Worm (Caenorhabditis elegans) whole organism, L2 larva: ENCODE measurements around the gene C27A7.3.

ENCODE experiments used
- Y55F3AM.14 ChIP-seq: fragments of 200-800 bp; sonication (Bioruptor generic); optimal IDR thresholded peaks from 2 replicates; lab custom pipeline; 2018; ENCODE audit warnings: mild to moderate bottlenecking, missing genetic modification characterization, missing compliant biosample characterization
- alr-1 ChIP-seq: fragments of 150-350 bp; optimal IDR thresholded peaks from 2 replicates; lab custom pipeline; 2014; ENCODE audit warnings: missing biosample characterization, missing genetic modification characterization
- aly-2 ChIP-seq: fragments of 150-350 bp; optimal IDR thresholded peaks from 2 replicates; lab custom pipeline; 2014; ENCODE audit warnings: missing biosample characterization, missing genetic modification characterization
- ama-1 ChIP-seq: fragments of 150-350 bp; optimal IDR thresholded peaks from 2 replicates; lab custom pipeline; 2018; ENCODE audit warnings: inconsistent platforms
- blmp-1 ChIP-seq: sonication (generic microtip); optimal IDR thresholded peaks from 2 replicates; lab custom pipeline; 2017; ENCODE audit warnings: missing genetic modification characterization, mild to moderate bottlenecking, missing compliant biosample characterization, antibody characterized with exemption, moderate library complexity; ENCODE audit not compliant: insufficient read depth
- ceh-16 ChIP-seq: fragments of 150-350 bp; optimal IDR thresholded peaks from 2 replicates; lab custom pipeline; 2014; ENCODE audit warnings: missing biosample characterization, missing genetic modification characterization
- ceh-82 ChIP-seq: fragments of 150-350 bp; optimal IDR thresholded peaks from 2 replicates; lab custom pipeline; 2014; ENCODE audit warnings: missing biosample characterization, missing genetic modification characterization
- dmd-4 ChIP-seq: sonication (generic microtip); optimal IDR thresholded peaks from 2 replicates; lab custom pipeline; 2017; ENCODE audit warnings: missing biosample characterization, missing genetic modification characterization
- egl-27 ChIP-seq: sonication (generic microtip); optimal IDR thresholded peaks from 3 replicates; lab custom pipeline; 2017; ENCODE audit warnings: missing biosample characterization, missing genetic modification reagents, missing genetic modification characterization
- elt-1 ChIP-seq: fragments of 150-350 bp; optimal IDR thresholded peaks from 2 replicates; lab custom pipeline; 2014; ENCODE audit warnings: missing biosample characterization, missing genetic modification characterization
- fos-1 ChIP-seq: fragments of 150-350 bp; optimal IDR thresholded peaks from 2 replicates; lab custom pipeline; 2014; ENCODE audit warnings: missing biosample characterization, missing genetic modification characterization
- gmeb-1 ChIP-seq: fragments of 150-350 bp; optimal IDR thresholded peaks from 2 replicates; lab custom pipeline; 2014; ENCODE audit warnings: missing biosample characterization, missing genetic modification characterization
- lin-11 ChIP-seq: fragments of 150-350 bp; sonication (generic microtip); optimal IDR thresholded peaks from 2 replicates; lab custom pipeline; 2014; ENCODE audit warnings: missing biosample characterization, missing genetic modification characterization, inconsistent platforms, mixed read lengths
- lin-13 ChIP-seq: fragments of 150-350 bp; optimal IDR thresholded peaks from 2 replicates; lab custom pipeline; 2014; ENCODE audit warnings: missing biosample characterization, missing genetic modification reagents, missing genetic modification characterization
- lin-39 ChIP-seq: fragments of 150-350 bp; optimal IDR thresholded peaks from 2 replicates; lab custom pipeline; 2014; ENCODE audit warnings: missing biosample characterization, missing genetic modification reagents, missing genetic modification characterization
- mbf-1 ChIP-seq: sonication (generic microtip); optimal IDR thresholded peaks from 2 replicates; lab custom pipeline; 2017; ENCODE audit warnings: missing biosample characterization, missing genetic modification characterization
- mdl-1 ChIP-seq, 2 experiments: fragments of 150-350 bp in 1 of 2; sonication (generic microtip) in 1 of 2; optimal IDR thresholded peaks; 2 replicates each; lab custom pipeline; 2017; ENCODE audit warnings: missing biosample characterization in 2 of 2, missing genetic modification characterization in 2 of 2
- nhr-11 ChIP-seq: fragments of 150-350 bp; optimal IDR thresholded peaks from 2 replicates; lab custom pipeline; 2014; ENCODE audit warnings: missing biosample characterization, missing genetic modification characterization
- nhr-12 ChIP-seq: fragments of 150-350 bp; optimal IDR thresholded peaks from 2 replicates; lab custom pipeline; 2014; ENCODE audit warnings: missing biosample characterization, missing genetic modification characterization
- nhr-129 ChIP-seq: fragments of 150-350 bp; optimal IDR thresholded peaks from 2 replicates; lab custom pipeline; 2014; ENCODE audit warnings: missing biosample characterization, missing genetic modification characterization
- nhr-23 ChIP-seq: fragments of 150-350 bp; optimal IDR thresholded peaks from 2 replicates; lab custom pipeline; 2014; ENCODE audit warnings: missing biosample characterization, missing genetic modification reagents, missing genetic modification characterization
- nhr-237 ChIP-seq: fragments of 150-350 bp; optimal IDR thresholded peaks from 2 replicates; lab custom pipeline; 2014; ENCODE audit warnings: missing biosample characterization, missing genetic modification characterization
- nhr-25 ChIP-seq: fragments of 150-350 bp; sonication (generic microtip); optimal IDR thresholded peaks from 3 replicates; lab custom pipeline; 2014; ENCODE audit warnings: missing biosample characterization, missing genetic modification characterization
- nhr-6 ChIP-seq: fragments of 150-350 bp; optimal IDR thresholded peaks from 2 replicates; lab custom pipeline; 2014; ENCODE audit warnings: missing biosample characterization, missing genetic modification characterization
- nhr-77 ChIP-seq: fragments of 150-350 bp; optimal IDR thresholded peaks from 2 replicates; lab custom pipeline; 2014; ENCODE audit warnings: missing biosample characterization, missing genetic modification characterization
- peb-1 ChIP-seq: fragments of 150-350 bp; optimal IDR thresholded peaks from 2 replicates; lab custom pipeline; 2014; ENCODE audit warnings: missing biosample characterization, missing genetic modification characterization
- sem-4 ChIP-seq: fragments of 150-350 bp; optimal IDR thresholded peaks from 2 replicates; lab custom pipeline; 2014; ENCODE audit warnings: missing biosample characterization, missing genetic modification reagents, missing genetic modification characterization
- sma-3 ChIP-seq: sonication (generic microtip); optimal IDR thresholded peaks from 2 replicates; lab custom pipeline; 2016; ENCODE audit warnings: missing genetic modification reagents, missing genetic modification characterization, missing compliant biosample characterization
- sma-9 ChIP-seq, 2 experiments: fragments of 150-350 bp in 1 of 2; sonication (generic microtip) in 1 of 2; optimal IDR thresholded peaks; 2 replicates each; lab custom pipeline; 2014 to 2016; ENCODE audit warnings: missing genetic modification characterization in 2 of 2, mild to moderate bottlenecking in 1 of 2, missing biosample characterization in 1 of 2, missing compliant biosample characterization in 1 of 2, missing genetic modification reagents in 1 of 2, moderate library complexity in 1 of 2
- unc-39 ChIP-seq: fragments of 150-350 bp; optimal IDR thresholded peaks from 2 replicates; lab custom pipeline; 2014; ENCODE audit warnings: missing biosample characterization, missing genetic modification characterization
- unc-55 ChIP-seq: fragments of 150-350 bp; sonication (generic microtip); optimal IDR thresholded peaks from 3 replicates; lab custom pipeline; 2014; ENCODE audit warnings: missing biosample characterization, missing genetic modification reagents, missing genetic modification characterization
- unc-62 ChIP-seq: fragments of 150-350 bp; optimal IDR thresholded peaks from 2 replicates; lab custom pipeline; 2014; ENCODE audit warnings: missing biosample characterization, missing genetic modification reagents, missing genetic modification characterization
- zag-1 ChIP-seq: fragments of 150-350 bp; optimal IDR thresholded peaks from 2 replicates; lab custom pipeline; 2014; ENCODE audit warnings: missing biosample characterization, missing genetic modification characterization
- ztf-1 ChIP-seq: fragments of 200-800 bp; sonication (Bioruptor generic); conservative IDR thresholded peaks from 2 replicates; pipeline ENCODE4 v1.3.6; 2022; ENCODE audit warnings: missing genetic modification characterization, missing compliant biosample characterization
- ztf-11 ChIP-seq: sonication (generic microtip); optimal IDR thresholded peaks from 2 replicates; lab custom pipeline; 2017; ENCODE audit warnings: missing biosample characterization, missing genetic modification characterization

Gene C27A7.3

DNA sequence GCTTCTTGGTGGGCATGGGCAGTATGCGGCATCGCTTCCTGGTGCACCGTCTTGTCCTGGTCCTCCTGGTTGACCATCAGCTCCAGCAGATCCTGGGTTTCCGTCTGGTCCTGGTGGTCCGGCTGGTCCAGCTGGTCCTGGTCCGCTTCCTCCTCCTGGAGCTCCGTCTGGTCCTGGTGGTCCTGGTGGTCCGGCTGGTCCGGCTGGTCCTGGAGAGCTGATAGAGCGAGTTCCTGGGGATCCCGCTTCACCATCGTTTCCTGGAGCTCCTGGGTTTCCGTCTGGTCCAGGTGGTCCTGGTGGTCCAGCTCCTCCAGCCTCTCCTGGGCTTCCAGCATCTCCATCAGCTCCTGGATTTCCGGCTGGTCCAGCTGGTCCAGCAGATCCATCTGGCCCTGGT, 26.3 kb downstream of the C27A7.3 start:
- no peak for TF ChIP-seq zag-1 (tag; lab: Kevin White, UChicago)

ce11 chrV:12167653-12168052, 26.9 kb downstream of the C27A7.3 start, which contains the start of gene col-37:
col-37 (minus strand) TSS chrV:12167753.
- TF ChIP-seq elt-1 (tag; lab: Kevin White, UChicago) (no peak), lin-13 (GFP tag; lab: Kevin White, UChicago) (no peak), blmp-1 (tag; lab: Kevin White, UChicago) (no peak), unc-55 (GFP tag; lab: Kevin White, UChicago) (peak; percentile 18), nhr-129 (no peak)

ce11 chrV:12170114-12170513, 29.4 kb downstream of the C27A7.3 start, which contains the start of gene ZK863.1:
ZK863.1 (minus strand) TSS chrV:12170214.
- no peak for TF ChIP-seq sma-3 (GFP tag; lab: Kevin White, UChicago)
- TF ChIP-seq nhr-23: no peak
- no peak for TF ChIP-seq lin-11 (tag; lab: Kevin White, UChicago)
- no peak for TF ChIP-seq nhr-6 (tag; lab: Kevin White, UChicago)
- TF ChIP-seq nhr-12: no peak
- no peak for TF ChIP-seq ceh-82
- no peak for TF ChIP-seq nhr-237 (tag; lab: Kevin White, UChicago)
- no peak for TF ChIP-seq unc-39 (tag; lab: Kevin White, UChicago)
- no peak for TF ChIP-seq dmd-4
- no peak for TF ChIP-seq elt-1 (tag; lab: Kevin White, UChicago)
- TF ChIP-seq mdl-1 (tag; optimal IDR thresholded peaks at IDR 0.05; lab: Kevin White, UChicago): no peak

ce11 chrV:12179338-12179737, 38.6 kb downstream of the C27A7.3 start, which contains the start of gene clec-224:
clec-224 (minus strand) TSS chrV:12179438.
- TF ChIP-seq nhr-25 (tag; lab: Kevin White, UChicago) (no peak), fos-1 (tag; lab: Kevin White, UChicago) (no peak), zag-1 (tag; lab: Kevin White, UChicago) (no peak), nhr-237 (tag; lab: Kevin White, UChicago) (no peak), nhr-11 (tag; lab: Kevin White, UChicago) (no peak), Y55F3AM.14 (GFP tag; lab: Kevin White, UChicago) (no peak), blmp-1 (tag; lab: Kevin White, UChicago) (no peak), lin-13 (GFP tag; lab: Kevin White, UChicago) (no peak), ama-1 (no peak), unc-62 (GFP tag; lab: Kevin White, UChicago) (no peak), ztf-11 (no peak), lin-11 (tag; lab: Kevin White, UChicago) (no peak), gmeb-1 (tag; lab: Kevin White, UChicago) (no peak), mbf-1 (no peak), alr-1 (tag; lab: Kevin White, UChicago) (no peak)

- TF ChIP-seq lin-39 (tag; lab: Kevin White, UChicago) (no peak), ztf-1 (GFP tag; lab: Robert Waterston, UW) (no peak), aly-2 (tag; lab: Kevin White, UChicago) (no peak), alr-1 (tag; lab: Kevin White, UChicago) (no peak), sma-3 (GFP tag; lab: Kevin White, UChicago) (no peak), sem-4 (no peak), unc-39 (tag; lab: Kevin White, UChicago) (no peak)
These were observed 40.6 kb downstream of the C27A7.3 start, which contains the start of gene elpc-3 for ce11 chrV:12181310-12181709. elpc-3 (minus strand) TSS chrV:12181410.

DNA sequence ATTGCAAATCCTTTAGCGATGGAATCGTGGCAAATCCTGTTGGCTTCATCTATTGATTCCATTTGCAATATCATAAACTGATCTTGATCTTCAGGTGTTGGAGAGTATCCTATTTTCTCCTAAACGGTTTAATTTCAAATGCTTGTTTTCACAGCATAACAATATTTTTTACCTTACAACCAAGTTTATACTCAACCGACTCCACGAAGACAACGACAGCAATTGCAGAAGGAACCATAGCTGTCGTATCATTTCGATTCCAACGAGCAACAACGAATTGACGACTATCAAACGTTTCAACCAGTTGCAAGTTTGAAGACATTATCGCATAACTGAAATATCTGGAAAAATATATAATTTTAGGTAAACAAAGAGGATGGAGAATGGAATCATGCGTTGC, 43.1 kb downstream of the C27A7.3 start, which contains the start of gene usip-1:
Gene usip-1, minus strand, starts transcription at position 341 of the 400 bp plus-strand sequence.
- no peak for TF ChIP-seq nhr-129
- no peak for TF ChIP-seq nhr-11 (tag; lab: Kevin White, UChicago)
- no peak for TF ChIP-seq ceh-82
- no peak for TF ChIP-seq lin-39 (tag; lab: Kevin White, UChicago)
- TF ChIP-seq unc-39 (tag; lab: Kevin White, UChicago): no peak
- TF ChIP-seq aly-2 (tag; lab: Kevin White, UChicago): no peak
- no peak for TF ChIP-seq nhr-237 (tag; lab: Kevin White, UChicago)
- no peak for TF ChIP-seq egl-27 (tag; lab: Kevin White, UChicago)
- TF ChIP-seq peb-1: no peak
- TF ChIP-seq sem-4: no peak
- no peak for TF ChIP-seq nhr-25 (tag; lab: Kevin White, UChicago)
- no peak for TF ChIP-seq sma-9 (GFP tag; optimal IDR thresholded peaks at IDR 0.05; lab: Kevin White, UChicago)
- no peak for TF ChIP-seq sma-9 (tag; optimal IDR thresholded peaks at IDR 0.05; lab: Kevin White, UChicago)
- TF ChIP-seq ceh-16 (tag; lab: Kevin White, UChicago): no peak
- no peak for TF ChIP-seq mdl-1 (tag; optimal IDR thresholded peaks at IDR 0.05; lab: Kevin White, UChicago)
- TF ChIP-seq nhr-77 (tag; lab: Kevin White, UChicago): no peak
